Fruit fly (Drosophila melanogaster) whole organism, embryonic: ENCODE results near the gene CG15515.

Experiments used
- Asciz ChIP-seq: fragments of 200-800 bp; sonication (Bioruptor generic); optimal IDR thresholded peaks from 2 replicates; lab custom pipeline; 2017; ENCODE audit warnings: missing biosample characterization, mild to moderate bottlenecking, missing genetic modification characterization, missing genetic modification reagents
- CG1024 ChIP-seq: fragments of 200-800 bp; sonication (Bioruptor generic); IDR thresholded peaks from 2 replicates; pipeline ENCODE4 v1.3.6; 2022; ENCODE audit warnings: missing biosample characterization, missing genetic modification characterization
- CG10543 ChIP-seq: fragments of 200-800 bp; sonication (Bioruptor generic); optimal IDR thresholded peaks from 3 replicates; lab custom pipeline; 2017; ENCODE audit warnings: missing biosample characterization, mild to moderate bottlenecking, missing genetic modification characterization, moderate library complexity
- CG12071 ChIP-seq: fragments of 200-800 bp; sonication (Bioruptor generic); optimal IDR thresholded peaks from 3 replicates; lab custom pipeline; 2018; ENCODE audit warnings: missing biosample characterization, mild to moderate bottlenecking, missing genetic modification characterization
- CG12104 ChIP-seq: fragments of 200-800 bp; sonication (Bioruptor generic); optimal IDR thresholded peaks from 3 replicates; lab custom pipeline; 2016; ENCODE audit warnings: missing biosample characterization, missing genetic modification characterization
- CG14441 ChIP-seq: fragments of 200-800 bp; sonication (Bioruptor generic); IDR thresholded peaks from 2 replicates; pipeline ENCODE4 v1.3.6; 2022; ENCODE audit warnings: missing biosample characterization, missing genetic modification characterization
- CG14710 ChIP-seq: fragments of 200-800 bp; sonication (Bioruptor generic); optimal IDR thresholded peaks from 3 replicates; lab custom pipeline; 2019; ENCODE audit warnings: missing biosample characterization, mild to moderate bottlenecking, missing genetic modification characterization, moderate library complexity
- CG15601 ChIP-seq: fragments of 200-800 bp; sonication (Bioruptor generic); optimal IDR thresholded peaks from 3 replicates; lab custom pipeline; 2019; ENCODE audit warnings: missing biosample characterization, mild to moderate bottlenecking, missing genetic modification characterization, moderate library complexity
- CG1602 ChIP-seq: fragments of 200-800 bp; sonication (Bioruptor generic); optimal IDR thresholded peaks from 3 replicates; lab custom pipeline; 2016; ENCODE audit warnings: missing biosample characterization, missing genetic modification characterization
- CG16779 ChIP-seq: fragments of 200-800 bp; sonication (Bioruptor generic); IDR thresholded peaks from 2 replicates; pipeline ENCODE4 v1.3.6; 2022; ENCODE audit warnings: missing biosample characterization, missing genetic modification characterization
- CG18262 ChIP-seq: fragments of 200-800 bp; optimal IDR thresholded peaks from 3 replicates; lab custom pipeline; 2019; ENCODE audit warnings: missing biosample characterization, mild to moderate bottlenecking, missing genetic modification characterization, moderate library complexity
- CG1832 ChIP-seq: fragments of 200-800 bp; sonication (Bioruptor generic); optimal IDR thresholded peaks from 2 replicates; lab custom pipeline; 2017; ENCODE audit warnings: missing biosample characterization, mild to moderate bottlenecking, missing genetic modification characterization, inconsistent platforms
- CG2678 ChIP-seq: fragments of 200-800 bp; sonication (Bioruptor generic); optimal IDR thresholded peaks from 3 replicates; lab custom pipeline; 2019; ENCODE audit warnings: missing biosample characterization, mild to moderate bottlenecking, missing genetic modification characterization, moderate library complexity
- CG3407 ChIP-seq: fragments of 200-800 bp; sonication (Bioruptor generic); optimal IDR thresholded peaks from 2 replicates; lab custom pipeline; 2018; ENCODE audit warnings: missing biosample characterization, mild to moderate bottlenecking, missing genetic modification characterization
- CG34422 ChIP-seq: fragments of 200-800 bp; sonication (Bioruptor generic); IDR thresholded peaks from 3 replicates; pipeline ENCODE4 v1.3.6; 2022; ENCODE audit warnings: missing biosample characterization, missing genetic modification characterization
- CG42726 ChIP-seq: fragments of 200-800 bp; sonication (Bioruptor generic); IDR thresholded peaks from 2 replicates; pipeline ENCODE4 v1.3.6; 2022; ENCODE audit warnings: missing biosample characterization, missing genetic modification characterization; ENCODE audit not compliant: partially characterized antibody
- CG4360 ChIP-seq: fragments of 200-800 bp; sonication (Bioruptor generic); IDR thresholded peaks from 2 replicates; pipeline ENCODE4 v1.3.6; 2022; ENCODE audit warnings: missing biosample characterization, missing genetic modification characterization
- CG4820 ChIP-seq: fragments of 200-800 bp; sonication (Bioruptor generic); optimal IDR thresholded peaks from 3 replicates; lab custom pipeline; 2016; ENCODE audit warnings: missing biosample characterization, missing genetic modification characterization
- CG7357 ChIP-seq: fragments of 200-800 bp; sonication (Bioruptor generic); IDR thresholded peaks from 3 replicates; pipeline ENCODE4 v1.3.6; 2022; ENCODE audit warnings: missing biosample characterization, missing genetic modification characterization
- Dref ChIP-seq: fragments of 200-800 bp; sonication (Bioruptor generic); IDR thresholded peaks from 2 replicates; pipeline ENCODE4 v1.3.6; 2022; ENCODE audit warnings: missing biosample characterization, missing genetic modification characterization
- Eip74EF ChIP-seq, 2 experiments: fragments of 200-800 bp in 1 of 2; fragments of >200 bp in 1 of 2; sonication (Bioruptor generic) in 1 of 2; optimal IDR thresholded peaks; 2 replicates each; lab custom pipeline; 2017 to 2019; ENCODE audit warnings: missing biosample characterization in 2 of 2, missing genetic modification characterization in 2 of 2, mild to moderate bottlenecking in 1 of 2, moderate library complexity in 1 of 2
- H2.0 ChIP-seq: fragments of 200-800 bp; sonication (Bioruptor generic); IDR thresholded peaks from 2 replicates; pipeline ENCODE4 v1.3.6; 2022; ENCODE audit warnings: missing biosample characterization, missing genetic modification characterization
- HLHmδ ChIP-seq: fragments of 200-800 bp; sonication (Bioruptor generic); optimal IDR thresholded peaks from 2 replicates; lab custom pipeline; 2018; ENCODE audit warnings: missing biosample characterization, mild to moderate bottlenecking, missing genetic modification characterization, moderate library complexity
- Jarid2 ChIP-seq: fragments of 200-800 bp; sonication (Bioruptor generic); optimal IDR thresholded peaks from 3 replicates; lab custom pipeline; 2017; ENCODE audit warnings: mild to moderate bottlenecking, missing biosample characterization, missing genetic modification reagents, missing genetic modification characterization
- MESR4 ChIP-seq: fragments of 200-800 bp; sonication (Bioruptor generic); optimal IDR thresholded peaks from 2 replicates; lab custom pipeline; 2018; ENCODE audit warnings: missing biosample characterization, mild to moderate bottlenecking, missing genetic modification characterization, moderate library complexity
- Mad ChIP-seq: fragments of 200-800 bp; sonication (Bioruptor generic); optimal IDR thresholded peaks from 2 replicates; lab custom pipeline; 2016; ENCODE audit warnings: missing biosample characterization, missing genetic modification characterization
- Neu2 ChIP-seq: fragments of 200-800 bp; sonication (Bioruptor generic); optimal IDR thresholded peaks from 3 replicates; lab custom pipeline; 2016; ENCODE audit warnings: missing biosample characterization, missing genetic modification characterization, borderline replicate concordance
- Nf-YB ChIP-seq: fragments of 200-800 bp; sonication (Bioruptor generic); optimal IDR thresholded peaks from 3 replicates; lab custom pipeline; 2019; ENCODE audit warnings: missing biosample characterization, mild to moderate bottlenecking, missing genetic modification characterization, moderate library complexity
- NfI ChIP-seq: fragments of 200-800 bp; sonication (Bioruptor generic); optimal IDR thresholded peaks from 3 replicates; lab custom pipeline; 2018; ENCODE audit warnings: missing biosample characterization, mild to moderate bottlenecking, missing genetic modification characterization, moderate library complexity
- Pdp1 ChIP-seq, 2 experiments: fragments of 200-800 bp; sonication (Bioruptor generic); optimal IDR thresholded peaks; 3 replicates each; lab custom pipeline; 2016; ENCODE audit warnings: missing biosample characterization in 2 of 2, missing genetic modification characterization in 2 of 2, mild to moderate bottlenecking in 1 of 2, moderate library complexity in 1 of 2
- Scr ChIP-seq: fragments of 200-800 bp; sonication (Bioruptor generic); IDR thresholded peaks from 2 replicates; pipeline ENCODE4 v1.3.6; 2022; ENCODE audit warnings: missing biosample characterization, missing genetic modification characterization; ENCODE audit not compliant: partially characterized antibody
- Six4 ChIP-seq: fragments of 200-800 bp; sonication (Bioruptor generic); optimal IDR thresholded peaks from 2 replicates; lab custom pipeline; 2016; ENCODE audit warnings: missing biosample characterization, missing genetic modification characterization
- Stat92E ChIP-seq, 3 experiments: fragments of >200 bp in 2 of 3; fragments of 200-800 bp in 1 of 3; sonication (Bioruptor generic) in 1 of 3; optimal IDR thresholded peaks; 2 replicates each; lab custom pipeline; 2017 to 2019; ENCODE audit warnings: missing biosample characterization in 3 of 3, missing genetic modification characterization in 3 of 3, mild to moderate bottlenecking in 1 of 3, moderate library complexity in 1 of 3
- cas ChIP-seq: fragments of 200-800 bp; sonication (Bioruptor generic); IDR thresholded peaks from 2 replicates; pipeline ENCODE4 v1.3.6; 2022; ENCODE audit warnings: missing biosample characterization, missing genetic modification characterization
- chinmo ChIP-seq: fragments of 200-800 bp; sonication (Bioruptor generic); IDR thresholded peaks from 4 replicates; pipeline ENCODE4 v1.3.6; 2022; ENCODE audit warnings: missing biosample characterization, missing genetic modification characterization; ENCODE audit not compliant: partially characterized antibody
- exex ChIP-seq: fragments of 200-800 bp; sonication (Bioruptor generic); optimal IDR thresholded peaks from 4 replicates; lab custom pipeline; 2018; ENCODE audit warnings: missing biosample characterization, mild to moderate bottlenecking, missing genetic modification characterization, moderate library complexity
- gem ChIP-seq: fragments of 200-800 bp; sonication (Bioruptor generic); optimal IDR thresholded peaks from 2 replicates; lab custom pipeline; 2019; ENCODE audit warnings: missing biosample characterization, mild to moderate bottlenecking, missing genetic modification characterization, moderate library complexity
- her ChIP-seq: fragments of 200-800 bp; sonication (Bioruptor generic); optimal IDR thresholded peaks from 2 replicates; lab custom pipeline; 2016; ENCODE audit warnings: missing biosample characterization, missing genetic modification characterization
- p53 ChIP-seq: fragments of 200-800 bp; sonication (Bioruptor generic); optimal IDR thresholded peaks from 2 replicates; lab custom pipeline; 2016; ENCODE audit warnings: missing biosample characterization, missing genetic modification characterization
- phol ChIP-seq: fragments of 200-800 bp; sonication (Bioruptor generic); optimal IDR thresholded peaks from 3 replicates; lab custom pipeline; 2018; ENCODE audit warnings: missing biosample characterization, mild to moderate bottlenecking, missing genetic modification characterization, moderate library complexity
- pzg ChIP-seq: fragments of 200-800 bp; sonication (Bioruptor generic); optimal IDR thresholded peaks from 3 replicates; lab custom pipeline; 2018; ENCODE audit warnings: missing biosample characterization, mild to moderate bottlenecking, missing genetic modification characterization, moderate library complexity
- seq ChIP-seq: fragments of 200-800 bp; sonication (Bioruptor generic); IDR thresholded peaks from 2 replicates; pipeline ENCODE4 v1.3.6; 2022; ENCODE audit warnings: missing biosample characterization, missing genetic modification characterization
- sob ChIP-seq: fragments of 200-800 bp; sonication (Bioruptor generic); IDR thresholded peaks from 2 replicates; pipeline ENCODE4 v1.3.6; 2022; ENCODE audit warnings: missing biosample characterization, missing genetic modification characterization
- sr ChIP-seq: fragments of 200-800 bp; sonication (Bioruptor generic); IDR thresholded peaks from 3 replicates; pipeline ENCODE4 v1.3.6; 2022; ENCODE audit warnings: missing biosample characterization, missing genetic modification characterization
- twi ChIP-seq: fragments of 200-800 bp; optimal IDR thresholded peaks from 2 replicates; lab custom pipeline; 2019; ENCODE audit warnings: missing biosample characterization, mild to moderate bottlenecking, missing genetic modification characterization, moderate library complexity
- zen2 ChIP-seq: fragments of 200-800 bp; sonication (Bioruptor generic); IDR thresholded peaks from 3 replicates; pipeline ENCODE4 v1.3.6; 2022; ENCODE audit warnings: missing biosample characterization, missing genetic modification characterization; ENCODE audit not compliant: partially characterized antibody

CG15515 gene

dm6 chr3R:29868676-29869349 lies 36.5 kb upstream of the CG15515 start, which contains the start of gene Zip99C (continued):
- TF ChIP-seq Asciz (GFP tag; lab: Kevin White, UChicago): peak; percentile 11
- peak in 1 of 3 experiments; percentile 80 for TF ChIP-seq Stat92E (GFP tag; optimal IDR thresholded peaks at IDR 0.05; lab: Kevin White, UChicago)
- TF ChIP-seq phol (tag; lab: Kevin White, UChicago): peak; percentile 93
- peak; percentile 92; the same call in 3 of the 4 replicates for TF ChIP-seq chinmo (GFP tag; lab: Robert Waterston, UW)
- peak; percentile 36; the same call in 1 of the 2 replicates for TF ChIP-seq H2.0 (GFP tag; lab: Robert Waterston, UW)
- no peak for TF ChIP-seq cas (GFP tag; lab: Robert Waterston, UW)
- peak; percentile 18 for TF ChIP-seq CG18262 (tag; lab: Kevin White, UChicago)
- TF ChIP-seq CG15601 (tag; lab: Kevin White, UChicago): peak; percentile 71
- TF ChIP-seq twi (tag; lab: Kevin White, UChicago): peak; percentile 16
- 0 out of 3 replicates have a peak, but pooled peaks have one; percentile 16 for TF ChIP-seq sr (GFP tag; lab: Robert Waterston, UW)
- TF ChIP-seq Scr (GFP tag; lab: Robert Waterston, UW): peak; percentile 94
- TF ChIP-seq CG7357 (GFP tag; lab: Robert Waterston, UW): no peak

- no peak for TF ChIP-seq p53 (GFP tag; lab: Kevin White, UChicago)
- TF ChIP-seq Six4: no peak
- TF ChIP-seq CG1832 (GFP tag; lab: Kevin White, UChicago): no peak
- TF ChIP-seq CG14710 (tag; lab: Kevin White, UChicago): peak; percentile 17
- no peak for TF ChIP-seq CG12104 (GFP tag; lab: Kevin White, UChicago)
- TF ChIP-seq NfI (GFP tag; lab: Kevin White, UChicago): no peak
- TF ChIP-seq CG14441: no peak
- TF ChIP-seq Eip74EF (GFP tag; optimal IDR thresholded peaks at IDR 0.05; lab: Kevin White, UChicago): no peak
- TF ChIP-seq seq (GFP tag; lab: Robert Waterston, UW): 0 out of 2 replicates have a peak, but pooled peaks have one; percentile 20
- 0 out of 2 replicates have a peak, but pooled peaks have one; percentile 64 for TF ChIP-seq CG42726
- TF ChIP-seq Mad (GFP tag; lab: Kevin White, UChicago): no peak
- TF ChIP-seq exex (tag; lab: Kevin White, UChicago): peak; percentile 17
- TF ChIP-seq CG10543 (GFP tag; lab: Kevin White, UChicago): no peak
- peak; percentile 47 for TF ChIP-seq Dref (GFP tag; lab: Robert Waterston, UW)
- no peak for TF ChIP-seq CG1024 (GFP tag; lab: Robert Waterston, UW)
- TF ChIP-seq CG16779 (GFP tag; lab: Robert Waterston, UW): no peak
- peak in 1 of 2 experiments; percentile 63 for TF ChIP-seq Pdp1 (GFP tag; optimal IDR thresholded peaks at IDR 0.05; lab: Kevin White, UChicago)
- no peak for TF ChIP-seq Jarid2 (GFP tag; lab: Kevin White, UChicago)
- no peak for TF ChIP-seq sob (GFP tag; lab: Robert Waterston, UW)
- TF ChIP-seq pzg (GFP tag; lab: Kevin White, UChicago): no peak
- TF ChIP-seq CG1602 (GFP tag; lab: Kevin White, UChicago): no peak
- peak; percentile 7 for TF ChIP-seq Neu2 (GFP tag; lab: Kevin White, UChicago)
- TF ChIP-seq CG4360: peak; percentile 83
- no peak for TF ChIP-seq her (GFP tag; lab: Kevin White, UChicago)
- no peak for TF ChIP-seq CG3407
- no peak for TF ChIP-seq CG12071
- TF ChIP-seq Nf-YB (GFP tag; lab: Kevin White, UChicago): no peak
- no peak for TF ChIP-seq gem (tag; lab: Kevin White, UChicago)
- no peak for TF ChIP-seq HLHmδ (GFP tag; lab: Kevin White, UChicago)
- TF ChIP-seq zen2: 0 out of 3 replicates have a peak, but pooled peaks have one; percentile 3
- no peak for TF ChIP-seq CG4820 (GFP tag; lab: Kevin White, UChicago)
- peak; percentile 45; the same call in 1 of the 3 replicates for TF ChIP-seq CG34422 (GFP tag; lab: Robert Waterston, UW)
- TF ChIP-seq CG2678 (tag; lab: Kevin White, UChicago): no peak
- TF ChIP-seq MESR4 (GFP tag; lab: Kevin White, UChicago): peak; percentile 93
Measured at dm6 chr3R:29869350-29869688, 35.9 kb upstream of the CG15515 start, which contains the start of gene CG34133. TSS of gene CG34133 (plus strand) at chr3R:29869365.
